Fruit fly (Drosophila melanogaster): Measurements from ENCODE around the gene fzy.

dm6 chr2L:16276820-16277219 is 33.9 kb upstream of the fzy start:
- TF ChIP-seq Rel (GFP tag; optimal IDR thresholded peaks at IDR 0.05): no peak
- TF ChIP-seq Rel (tag; optimal IDR thresholded peaks at IDR 0.05): no peak
- no peak for TF ChIP-seq pan (optimal IDR thresholded peaks at IDR 0.05)
- no peak for TF ChIP-seq foxo (GFP tag; optimal IDR thresholded peaks at IDR 0.05)
- TF ChIP-seq br (GFP tag; optimal IDR thresholded peaks at IDR 0.05): no peak
- TF ChIP-seq CrebA (GFP tag; optimal IDR thresholded peaks at IDR 0.05; ENCODE audit: borderline replicate concordance): no peak
- no peak for TF ChIP-seq Hnf4 (GFP tag; optimal IDR thresholded peaks at IDR 0.05)
- no peak for TF ChIP-seq ey (GFP tag; optimal IDR thresholded peaks at IDR 0.05)
- TF ChIP-seq usp (GFP tag; optimal IDR thresholded peaks at IDR 0.05): no peak
- no peak for TF ChIP-seq h (GFP tag; optimal IDR thresholded peaks at IDR 0.05)
- TF ChIP-seq jim (GFP tag; optimal IDR thresholded peaks at IDR 0.05): no peak
- TF ChIP-seq dl (GFP tag; optimal IDR thresholded peaks at IDR 0.05; ENCODE audit: insufficient read depth in 1 of 2, partially characterized antibody in 2 of 2): no peak
- no peak for TF ChIP-seq woc (GFP tag; optimal IDR thresholded peaks at IDR 0.05)
- TF ChIP-seq sage (GFP tag; optimal IDR thresholded peaks at IDR 0.05): no peak
